Fruit fly (Drosophila melanogaster) whole organism, embryonic: Measurements from ENCODE around the gene CG18301.
A peak's percentile ranks its signal among the peaks of the same experiment; 100 is the strongest.

Experiments
- Adf1 ChIP-seq: fragments of 200-800 bp; sonication (Bioruptor generic); IDR thresholded peaks from 2 replicates; pipeline ENCODE4 v1.3.6; 2022; ENCODE audit warnings: missing biosample characterization, missing genetic modification characterization
- Atf3 ChIP-seq: fragments of 200-800 bp; sonication (Bioruptor generic); optimal IDR thresholded peaks from 3 replicates; lab custom pipeline; 2016; ENCODE audit warnings: missing biosample characterization, missing genetic modification characterization
- CG10209 ChIP-seq: fragments of 200-800 bp; sonication (Bioruptor generic); optimal IDR thresholded peaks from 3 replicates; lab custom pipeline; 2017; ENCODE audit warnings: missing biosample characterization, mild to moderate bottlenecking, missing genetic modification characterization, missing genetic modification reagents
- CG10654 ChIP-seq: fragments of 200-800 bp; sonication (Bioruptor generic); optimal IDR thresholded peaks from 2 replicates; lab custom pipeline; 2016; ENCODE audit warnings: missing biosample characterization, missing genetic modification characterization
- CG11093 ChIP-seq: fragments of 200-800 bp; sonication (Bioruptor generic); IDR thresholded peaks from 3 replicates; pipeline ENCODE4 v1.3.6; 2022; ENCODE audit warnings: missing biosample characterization, missing genetic modification characterization
- CG13296 ChIP-seq: fragments of 200-800 bp; sonication (Bioruptor generic); optimal IDR thresholded peaks from 3 replicates; lab custom pipeline; 2018; ENCODE audit warnings: missing biosample characterization, mild to moderate bottlenecking, missing genetic modification characterization
- CG14860 ChIP-seq: fragments of 200-800 bp; sonication (Bioruptor generic); IDR thresholded peaks from 3 replicates; pipeline ENCODE4 v1.3.6; 2022; ENCODE audit warnings: missing biosample characterization, missing genetic modification characterization; ENCODE audit not compliant: partially characterized antibody
- CG15011 ChIP-seq: fragments of 200-800 bp; sonication (Bioruptor generic); optimal IDR thresholded peaks from 3 replicates; lab custom pipeline; 2018; ENCODE audit warnings: missing biosample characterization, mild to moderate bottlenecking, missing genetic modification characterization
- CG15073 ChIP-seq: fragments of 200-800 bp; sonication (Bioruptor generic); optimal IDR thresholded peaks from 2 replicates; lab custom pipeline; 2016; ENCODE audit warnings: missing biosample characterization, missing genetic modification characterization
- CG18619 ChIP-seq: fragments of 200-800 bp; sonication (Bioruptor generic); optimal IDR thresholded peaks from 3 replicates; lab custom pipeline; 2017; ENCODE audit warnings: missing biosample characterization, mild to moderate bottlenecking, missing genetic modification characterization
- CG2875 ChIP-seq: fragments of 200-800 bp; sonication (Bioruptor generic); optimal IDR thresholded peaks from 2 replicates; lab custom pipeline; 2017; ENCODE audit warnings: missing biosample characterization, mild to moderate bottlenecking, missing genetic modification characterization, missing genetic modification reagents
- CG3163 ChIP-seq: fragments of 200-800 bp; sonication (Bioruptor generic); optimal IDR thresholded peaks from 3 replicates; lab custom pipeline; 2016; ENCODE audit warnings: missing biosample characterization, missing genetic modification characterization
- CG32532 ChIP-seq: fragments of 200-800 bp; sonication (Bioruptor generic); IDR thresholded peaks from 2 replicates; pipeline ENCODE4 v1.3.6; 2022; ENCODE audit warnings: missing biosample characterization, missing genetic modification characterization
- CG4854 ChIP-seq: fragments of 200-800 bp; sonication (Bioruptor generic); optimal IDR thresholded peaks from 2 replicates; lab custom pipeline; 2016; ENCODE audit warnings: missing biosample characterization, missing genetic modification characterization, inconsistent platforms
- CG7357 ChIP-seq: fragments of 200-800 bp; sonication (Bioruptor generic); IDR thresholded peaks from 3 replicates; pipeline ENCODE4 v1.3.6; 2022; ENCODE audit warnings: missing biosample characterization, missing genetic modification characterization
- CG8944 ChIP-seq: fragments of 200-800 bp; sonication (Bioruptor generic); optimal IDR thresholded peaks from 3 replicates; lab custom pipeline; 2016; ENCODE audit warnings: missing biosample characterization, missing genetic modification characterization
- Dip2 ChIP-seq: fragments of 200-800 bp; sonication (Bioruptor generic); IDR thresholded peaks from 2 replicates; pipeline ENCODE4 v1.3.6; 2022; ENCODE audit warnings: missing biosample characterization, missing genetic modification characterization
- Doc2 ChIP-seq: fragments of 200-800 bp; sonication (Bioruptor generic); IDR thresholded peaks from 2 replicates; pipeline ENCODE4 v1.3.6; 2022; ENCODE audit warnings: missing biosample characterization, missing genetic modification characterization
- ERR ChIP-seq: fragments of 200-800 bp; sonication (Bioruptor generic); optimal IDR thresholded peaks from 2 replicates; lab custom pipeline; 2016; ENCODE audit warnings: missing biosample characterization, missing genetic modification characterization
- Hand ChIP-seq: fragments of 200-800 bp; sonication (Bioruptor generic); optimal IDR thresholded peaks from 2 replicates; lab custom pipeline; 2017; ENCODE audit warnings: mild to moderate bottlenecking, missing biosample characterization, missing genetic modification reagents, missing genetic modification characterization
- HmgZ ChIP-seq: fragments of 200-800 bp; sonication (Bioruptor generic); optimal IDR thresholded peaks from 2 replicates; lab custom pipeline; 2018; ENCODE audit warnings: missing biosample characterization, mild to moderate bottlenecking, missing genetic modification characterization
- MESR4 ChIP-seq: fragments of 200-800 bp; sonication (Bioruptor generic); optimal IDR thresholded peaks from 2 replicates; lab custom pipeline; 2018; ENCODE audit warnings: missing biosample characterization, mild to moderate bottlenecking, missing genetic modification characterization, moderate library complexity
- MTF-1 ChIP-seq: fragments of 200-800 bp; sonication (Bioruptor generic); optimal IDR thresholded peaks from 2 replicates; lab custom pipeline; 2018; ENCODE audit warnings: missing biosample characterization, mild to moderate bottlenecking, missing genetic modification characterization, borderline replicate concordance
- Oaz ChIP-seq: fragments of 200-800 bp; sonication (Bioruptor generic); IDR thresholded peaks from 2 replicates; pipeline ENCODE4 v1.3.6; 2022; ENCODE audit warnings: missing biosample characterization, missing genetic modification characterization
- Scr ChIP-seq: fragments of 200-800 bp; sonication (Bioruptor generic); IDR thresholded peaks from 2 replicates; pipeline ENCODE4 v1.3.6; 2022; ENCODE audit warnings: missing biosample characterization, missing genetic modification characterization; ENCODE audit not compliant: partially characterized antibody
- al ChIP-seq: fragments of 200-800 bp; sonication (Bioruptor generic); IDR thresholded peaks from 2 replicates; pipeline ENCODE4 v1.3.6; 2022; ENCODE audit warnings: missing biosample characterization, missing genetic modification characterization
- ara ChIP-seq: fragments of 200-800 bp; sonication (Bioruptor generic); IDR thresholded peaks from 2 replicates; pipeline ENCODE4 v1.3.6; 2022; ENCODE audit warnings: missing biosample characterization, missing genetic modification characterization
- ash1 ChIP-seq: fragments of 200-800 bp; sonication (Bioruptor generic); optimal IDR thresholded peaks from 2 replicates; lab custom pipeline; 2018; ENCODE audit warnings: missing biosample characterization, mild to moderate bottlenecking, missing genetic modification characterization
- cas ChIP-seq: fragments of 200-800 bp; sonication (Bioruptor generic); IDR thresholded peaks from 2 replicates; pipeline ENCODE4 v1.3.6; 2022; ENCODE audit warnings: missing biosample characterization, missing genetic modification characterization
- caup ChIP-seq: fragments of 200-800 bp; sonication (Bioruptor generic); optimal IDR thresholded peaks from 3 replicates; lab custom pipeline; 2017; ENCODE audit warnings: missing biosample characterization, mild to moderate bottlenecking, missing genetic modification characterization, moderate library complexity; ENCODE audit not compliant: severe bottlenecking
- ci ChIP-seq: fragments of 200-800 bp; sonication (Bioruptor generic); IDR thresholded peaks from 3 replicates; pipeline ENCODE4 v1.3.6; 2022; ENCODE audit warnings: missing biosample characterization, missing genetic modification characterization
- corto ChIP-seq: fragments of 200-800 bp; sonication (Bioruptor generic); optimal IDR thresholded peaks from 2 replicates; lab custom pipeline; 2016; ENCODE audit warnings: missing biosample characterization, mild to moderate bottlenecking, missing genetic modification characterization, moderate library complexity
- dimm ChIP-seq: fragments of 200-800 bp; sonication (Bioruptor generic); IDR thresholded peaks from 2 replicates; pipeline ENCODE4 v1.3.6; 2022; ENCODE audit warnings: missing biosample characterization, missing genetic modification characterization
- disco-r ChIP-seq: fragments of 200-800 bp; sonication (Bioruptor generic); optimal IDR thresholded peaks from 2 replicates; lab custom pipeline; 2016; ENCODE audit warnings: missing biosample characterization, missing genetic modification characterization
- dysf ChIP-seq: fragments of 200-800 bp; sonication (Bioruptor generic); IDR thresholded peaks from 3 replicates; pipeline ENCODE4 v1.3.6; 2022; ENCODE audit warnings: missing biosample characterization, missing genetic modification characterization
- esg ChIP-seq: fragments of 200-800 bp; sonication (Bioruptor generic); conservative IDR thresholded peaks from 2 replicates; pipeline ENCODE4 v1.3.6; 2022; ENCODE audit warnings: missing biosample characterization, missing genetic modification characterization
- fru ChIP-seq: fragments of >200 bp; optimal IDR thresholded peaks from 2 replicates; lab custom pipeline; 2017
- gem ChIP-seq: fragments of 200-800 bp; sonication (Bioruptor generic); optimal IDR thresholded peaks from 2 replicates; lab custom pipeline; 2019; ENCODE audit warnings: missing biosample characterization, mild to moderate bottlenecking, missing genetic modification characterization, moderate library complexity
- jumu ChIP-seq: fragments of 200-800 bp; sonication (Bioruptor generic); optimal IDR thresholded peaks from 3 replicates; lab custom pipeline; 2016; ENCODE audit warnings: missing biosample characterization, missing genetic modification characterization
- kay ChIP-seq: fragments of 200-800 bp; sonication (Bioruptor generic); optimal IDR thresholded peaks from 2 replicates; lab custom pipeline; 2016; ENCODE audit warnings: missing biosample characterization, missing genetic modification characterization
- kni ChIP-seq: fragments of 200-800 bp; sonication (Bioruptor generic); optimal IDR thresholded peaks from 3 replicates; lab custom pipeline; 2017; ENCODE audit warnings: mild to moderate bottlenecking, missing biosample characterization, missing genetic modification reagents, missing genetic modification characterization
- nerfin-2 ChIP-seq: fragments of 200-800 bp; sonication (Bioruptor generic); IDR thresholded peaks from 2 replicates; pipeline ENCODE4 v1.3.6; 2022; ENCODE audit warnings: missing biosample characterization, missing genetic modification characterization; ENCODE audit not compliant: partially characterized antibody
- ro ChIP-seq: fragments of 200-800 bp; sonication (Bioruptor generic); IDR thresholded peaks from 2 replicates; pipeline ENCODE4 v1.3.6; 2022; ENCODE audit warnings: missing biosample characterization, missing genetic modification characterization
- seq ChIP-seq: fragments of 200-800 bp; sonication (Bioruptor generic); IDR thresholded peaks from 2 replicates; pipeline ENCODE4 v1.3.6; 2022; ENCODE audit warnings: missing biosample characterization, missing genetic modification characterization
- so ChIP-seq: fragments of 200-800 bp; sonication (Bioruptor generic); IDR thresholded peaks from 3 replicates; pipeline ENCODE4 v1.3.6; 2022; ENCODE audit warnings: missing biosample characterization, missing genetic modification characterization
- tll ChIP-seq, 2 experiments: fragments of 200-800 bp in 1 of 2; fragments of >200 bp in 1 of 2; sonication (Bioruptor generic) in 1 of 2; optimal IDR thresholded peaks; 2 replicates each; lab custom pipeline; 2017 to 2019; ENCODE audit warnings: missing biosample characterization in 2 of 2, missing genetic modification characterization in 2 of 2, mild to moderate bottlenecking in 1 of 2, moderate library complexity in 1 of 2
- unpg ChIP-seq: fragments of 200-800 bp; sonication (Bioruptor generic); optimal IDR thresholded peaks from 3 replicates; lab custom pipeline; 2018; ENCODE audit warnings: missing biosample characterization, mild to moderate bottlenecking, missing genetic modification characterization, moderate library complexity
- usp ChIP-seq: fragments of >200 bp; optimal IDR thresholded peaks from 2 replicates; lab custom pipeline; 2017; ENCODE audit warnings: missing biosample characterization, missing genetic modification characterization
- wek ChIP-seq: fragments of 200-800 bp; sonication (Bioruptor generic); optimal IDR thresholded peaks from 3 replicates; lab custom pipeline; 2018; ENCODE audit warnings: missing biosample characterization, mild to moderate bottlenecking, missing genetic modification characterization, moderate library complexity
- zen ChIP-seq: fragments of 200-800 bp; sonication (Bioruptor generic); optimal IDR thresholded peaks from 3 replicates; lab custom pipeline; 2018; ENCODE audit warnings: missing biosample characterization, mild to moderate bottlenecking, missing genetic modification characterization, moderate library complexity

The CG18301 gene

dm6 chr2L:10506557-10507252, 24.9 kb upstream of the CG18301 start, which contains the start of the genes Myo31DF and CG6094 (continued):
- TF ChIP-seq cas (GFP tag; lab: Robert Waterston, UW) (no peak), CG18619 (no peak), esg (no peak), CG15011 (GFP tag; lab: Kevin White, UChicago) (no peak), ash1 (GFP tag; lab: Kevin White, UChicago) (peak; percentile 20), ERR (peak; percentile 54), disco-r (GFP tag; lab: Kevin White, UChicago) (no peak), gem (peak; percentile 39), caup (GFP tag; lab: Kevin White, UChicago) (peak; percentile 37), fru (lab: Kevin White, UChicago) (no peak), usp (no peak), CG4854 (GFP tag; lab: Kevin White, UChicago) (no peak), kni (GFP tag; lab: Kevin White, UChicago) (no peak), dimm (GFP tag; lab: Robert Waterston, UW) (no peak), jumu (GFP tag; lab: Kevin White, UChicago) (peak; percentile 58), corto (no peak), unpg (GFP tag; lab: Kevin White, UChicago) (no peak), kay (no peak), Doc2 (GFP tag; lab: Robert Waterston, UW) (no peak), CG2875 (GFP tag; lab: Kevin White, UChicago) (no peak), CG32532 (peak; percentile 51; the same call in 1 of the 2 replicates), Hand (no peak), wek (GFP tag; lab: Kevin White, UChicago) (peak; percentile 19), MESR4 (GFP tag; lab: Kevin White, UChicago) (peak; percentile 1), Oaz (GFP tag; lab: Robert Waterston, UW) (no peak), ro (no peak), ci (GFP tag; lab: Robert Waterston, UW) (peak; percentile 49; the same call in 2 of the 3 replicates), CG13296 (GFP tag; lab: Kevin White, UChicago) (peak; percentile 23), CG3163 (peak; percentile 59), Adf1 (GFP tag; lab: Robert Waterston, UW) (peak; percentile 15; the same call in 1 of the 2 replicates), so (no peak), CG10209 (GFP tag; lab: Kevin White, UChicago) (no peak), ara (GFP tag; lab: Robert Waterston, UW) (no peak; the same call in 1 of the 2 replicates), CG11093 (GFP tag; lab: Robert Waterston, UW) (no peak), CG7357 (GFP tag; lab: Robert Waterston, UW) (peak; percentile 99), tll (GFP tag; optimal IDR thresholded peaks at IDR 0.05; lab: Kevin White, UChicago) (peak; percentile 40 to 44), CG10654 (no peak), CG8944 (GFP tag; lab: Kevin White, UChicago) (peak; percentile 9), Scr (GFP tag; lab: Robert Waterston, UW) (0 out of 2 replicates have a peak, but pooled peaks have one; percentile 29), Dip2 (GFP tag; lab: Robert Waterston, UW) (no peak), al (0 out of 2 replicates have a peak, but pooled peaks have one; percentile 4), CG15073 (GFP tag; lab: Kevin White, UChicago) (no peak), MTF-1 (no peak), dysf (GFP tag; lab: Robert Waterston, UW) (0 out of 3 replicates have a peak, but pooled peaks have one; percentile 28), Atf3 (no peak), zen (peak; percentile 62), nerfin-2 (GFP tag; lab: Robert Waterston, UW) (0 out of 2 replicates have a peak, but pooled peaks have one; percentile 12), seq (no peak), CG14860 (no peak), HmgZ (tag; lab: Kevin White, UChicago) (peak; percentile 81)
